Fruit fly (Drosophila melanogaster) whole organism, embryonic: Measurements from ENCODE around the gene Sodh2.

Experiments
- Adf1 ChIP-seq: fragments of 200-800 bp; sonication (Bioruptor generic); IDR thresholded peaks from 2 replicates; pipeline ENCODE4 v1.3.6; 2022; ENCODE audit warnings: missing biosample characterization, missing genetic modification characterization
- Antp ChIP-seq: fragments of 200-800 bp; sonication (Bioruptor generic); optimal IDR thresholded peaks from 3 replicates; lab custom pipeline; 2016; ENCODE audit warnings: missing biosample characterization, missing genetic modification characterization
- BtbVII ChIP-seq: fragments of 200-800 bp; sonication (Bioruptor generic); optimal IDR thresholded peaks from 3 replicates; lab custom pipeline; 2017; ENCODE audit warnings: missing biosample characterization, mild to moderate bottlenecking, missing genetic modification characterization
- CG11456 ChIP-seq: fragments of 200-800 bp; sonication (Bioruptor generic); IDR thresholded peaks from 3 replicates; pipeline ENCODE4 v1.3.6; 2022; ENCODE audit warnings: missing biosample characterization, missing genetic modification characterization
- CG11695 ChIP-seq: fragments of 200-800 bp; sonication (Bioruptor generic); IDR thresholded peaks from 3 replicates; pipeline ENCODE4 v1.3.6; 2022; ENCODE audit warnings: missing biosample characterization, missing genetic modification characterization
- CG17361 ChIP-seq: fragments of 200-800 bp; sonication (Bioruptor generic); IDR thresholded peaks from 3 replicates; pipeline ENCODE4 v1.3.6; 2022; ENCODE audit warnings: missing biosample characterization, missing genetic modification characterization
- CG18619 ChIP-seq: fragments of 200-800 bp; sonication (Bioruptor generic); optimal IDR thresholded peaks from 3 replicates; lab custom pipeline; 2017; ENCODE audit warnings: missing biosample characterization, mild to moderate bottlenecking, missing genetic modification characterization
- CG2129 ChIP-seq: fragments of 200-800 bp; sonication (Bioruptor generic); IDR thresholded peaks from 2 replicates; pipeline ENCODE4 v1.3.6; 2022; ENCODE audit warnings: missing biosample characterization, missing genetic modification characterization; ENCODE audit not compliant: partially characterized antibody
- CG3281 ChIP-seq: fragments of 200-800 bp; sonication (Bioruptor generic); optimal IDR thresholded peaks from 3 replicates; lab custom pipeline; 2017; ENCODE audit warnings: missing biosample characterization, mild to moderate bottlenecking, missing genetic modification characterization
- CG4282 ChIP-seq: fragments of 200-800 bp; sonication (Bioruptor generic); optimal IDR thresholded peaks from 2 replicates; lab custom pipeline; 2016; ENCODE audit warnings: missing biosample characterization, missing genetic modification characterization
- CG6272 ChIP-seq: fragments of 200-800 bp; sonication (Bioruptor generic); IDR thresholded peaks from 2 replicates; pipeline ENCODE4 v1.3.6; 2022; ENCODE audit warnings: missing biosample characterization, missing genetic modification characterization
- CG7786 ChIP-seq: fragments of 200-800 bp; sonication (Bioruptor generic); optimal IDR thresholded peaks from 2 replicates; lab custom pipeline; 2016; ENCODE audit warnings: missing biosample characterization, missing genetic modification characterization
- CG7987 ChIP-seq: fragments of 200-800 bp; sonication (Bioruptor generic); optimal IDR thresholded peaks from 2 replicates; lab custom pipeline; 2018; ENCODE audit warnings: missing biosample characterization, mild to moderate bottlenecking, missing genetic modification characterization, moderate library complexity
- CG8290 ChIP-seq, 3 experiments: fragments of 200-800 bp; sonication (Bioruptor generic); optimal IDR thresholded peaks; 2 replicates each; lab custom pipeline; 2016 to 2019; ENCODE audit warnings: missing biosample characterization in 3 of 3, missing genetic modification characterization in 3 of 3, mild to moderate bottlenecking in 2 of 3, moderate library complexity in 1 of 3
- Doc3 ChIP-seq: fragments of 200-800 bp; sonication (Bioruptor generic); IDR thresholded peaks from 3 replicates; pipeline ENCODE4 v1.3.6; 2022; ENCODE audit warnings: missing biosample characterization, missing genetic modification characterization; ENCODE audit not compliant: partially characterized antibody
- E2f1 ChIP-seq: fragments of 200-800 bp; sonication (Bioruptor generic); IDR thresholded peaks from 2 replicates; pipeline ENCODE4 v1.3.6; 2022; ENCODE audit warnings: missing biosample characterization, missing genetic modification characterization
- Elba2 ChIP-seq: fragments of 200-800 bp; sonication (Bioruptor generic); optimal IDR thresholded peaks from 3 replicates; lab custom pipeline; 2016; ENCODE audit warnings: missing biosample characterization, missing genetic modification characterization
- Ets65A ChIP-seq: fragments of 200-800 bp; sonication (Bioruptor generic); peaks from one replicate; lab custom pipeline; 2016; ENCODE audit warnings: missing biosample characterization, missing genetic modification characterization
- HHEX ChIP-seq: fragments of 200-800 bp; sonication (Bioruptor generic); optimal IDR thresholded peaks from 3 replicates; lab custom pipeline; 2017; ENCODE audit warnings: missing biosample characterization, mild to moderate bottlenecking, missing genetic modification characterization, missing genetic modification reagents
- HLH3B ChIP-seq: fragments of 200-800 bp; sonication (Bioruptor generic); IDR thresholded peaks from 2 replicates; pipeline ENCODE4 v1.3.6; 2022; ENCODE audit warnings: missing biosample characterization, missing genetic modification characterization
- MBD-R2 ChIP-seq: fragments of 200-800 bp; sonication (Bioruptor generic); IDR thresholded peaks from 2 replicates; pipeline ENCODE4 v1.3.6; 2022; ENCODE audit warnings: missing biosample characterization, missing genetic modification characterization
- MTF-1 ChIP-seq: fragments of 200-800 bp; sonication (Bioruptor generic); optimal IDR thresholded peaks from 2 replicates; lab custom pipeline; 2018; ENCODE audit warnings: missing biosample characterization, mild to moderate bottlenecking, missing genetic modification characterization, borderline replicate concordance
- Med ChIP-seq: fragments of 200-800 bp; sonication (Bioruptor generic); peaks from one replicate; lab custom pipeline; 2016; ENCODE audit warnings: missing biosample characterization, missing genetic modification characterization, mild to moderate bottlenecking, inconsistent platforms, moderate library complexity
- Meics ChIP-seq: fragments of 200-800 bp; sonication (Bioruptor generic); optimal IDR thresholded peaks from 2 replicates; lab custom pipeline; 2017; ENCODE audit warnings: missing biosample characterization, mild to moderate bottlenecking, missing genetic modification characterization
- Opbp ChIP-seq: fragments of 200-800 bp; sonication (Bioruptor generic); IDR thresholded peaks from 3 replicates; pipeline ENCODE4 v1.3.6; 2022; ENCODE audit warnings: missing biosample characterization, missing genetic modification characterization; ENCODE audit not compliant: partially characterized antibody
- Optix ChIP-seq: fragments of 200-800 bp; sonication (Bioruptor generic); IDR thresholded peaks from 3 replicates; pipeline ENCODE4 v1.3.6; 2022; ENCODE audit warnings: missing biosample characterization, missing genetic modification characterization
- Taf1 ChIP-seq: fragments of 200-800 bp; sonication (Bioruptor generic); IDR thresholded peaks from 2 replicates; pipeline ENCODE4 v1.3.6; 2022; ENCODE audit warnings: missing biosample characterization, missing genetic modification characterization
- Xrp1 ChIP-seq: fragments of 200-800 bp; sonication (Bioruptor generic); IDR thresholded peaks from 2 replicates; pipeline ENCODE4 v1.3.6; 2022; ENCODE audit warnings: missing biosample characterization, missing genetic modification characterization
- bcd ChIP-seq: fragments of 200-800 bp; sonication (Bioruptor generic); optimal IDR thresholded peaks from 2 replicates; lab custom pipeline; 2017; ENCODE audit warnings: missing biosample characterization, mild to moderate bottlenecking, missing genetic modification characterization
- cato ChIP-seq: fragments of 200-800 bp; sonication (Bioruptor generic); optimal IDR thresholded peaks from 2 replicates; lab custom pipeline; 2016; ENCODE audit warnings: missing biosample characterization, missing genetic modification characterization, borderline replicate concordance
- chif ChIP-seq, 2 experiments: fragments of 200-800 bp; sonication (Bioruptor generic); optimal IDR thresholded peaks; 3 replicates each; lab custom pipeline; 2016; ENCODE audit warnings: missing biosample characterization in 2 of 2, missing genetic modification characterization in 2 of 2
- emc ChIP-seq: fragments of 200-800 bp; sonication (Bioruptor generic); optimal IDR thresholded peaks from 2 replicates; lab custom pipeline; 2016; ENCODE audit warnings: missing biosample characterization, missing genetic modification characterization
- exex ChIP-seq: fragments of 200-800 bp; sonication (Bioruptor generic); optimal IDR thresholded peaks from 4 replicates; lab custom pipeline; 2018; ENCODE audit warnings: missing biosample characterization, mild to moderate bottlenecking, missing genetic modification characterization, moderate library complexity
- eyg ChIP-seq: fragments of 200-800 bp; sonication (Bioruptor generic); optimal IDR thresholded peaks from 3 replicates; lab custom pipeline; 2016; ENCODE audit warnings: missing biosample characterization, missing genetic modification characterization
- gro ChIP-seq: fragments of 200-800 bp; sonication (Bioruptor generic); optimal IDR thresholded peaks from 2 replicates; lab custom pipeline; 2016; ENCODE audit warnings: missing biosample characterization, missing genetic modification characterization
- hbn ChIP-seq: fragments of 200-800 bp; sonication (Bioruptor generic); IDR thresholded peaks from 2 replicates; pipeline ENCODE4 v1.3.6; 2022; ENCODE audit warnings: missing biosample characterization, missing genetic modification characterization; ENCODE audit not compliant: partially characterized antibody
- hth ChIP-seq: fragments of >200 bp; optimal IDR thresholded peaks from 2 replicates; lab custom pipeline; 2017; ENCODE audit warnings: inconsistent platforms
- ken ChIP-seq: fragments of 200-800 bp; sonication (Bioruptor generic); IDR thresholded peaks from 3 replicates; pipeline ENCODE4 v1.3.6; 2022; ENCODE audit warnings: missing biosample characterization, missing genetic modification characterization
- knrl ChIP-seq: fragments of 200-800 bp; sonication (Bioruptor generic); IDR thresholded peaks from 3 replicates; pipeline ENCODE4 v1.3.6; 2022; ENCODE audit warnings: missing biosample characterization, missing genetic modification characterization; ENCODE audit not compliant: partially characterized antibody
- oc ChIP-seq: fragments of 200-800 bp; sonication (Bioruptor generic); optimal IDR thresholded peaks from 2 replicates; lab custom pipeline; 2018; ENCODE audit warnings: missing biosample characterization, mild to moderate bottlenecking, missing genetic modification characterization, moderate library complexity
- pan ChIP-seq, 4 experiments: fragments of >200 bp in 3 of 4; fragments of 200-800 bp in 1 of 4; sonication (Bioruptor generic) in 1 of 4; optimal IDR thresholded peaks in 3 of 4; IDR thresholded peaks in 1 of 4; 2 replicates each; pipeline versions ENCODE4 v1.3.6 to Lab custom; 2017 to 2022; ENCODE audit warnings: missing biosample characterization in 2 of 4, missing genetic modification characterization in 2 of 4, mixed read lengths in 1 of 4
- pho ChIP-seq: fragments of 200-800 bp; sonication (Bioruptor generic); optimal IDR thresholded peaks from 2 replicates; lab custom pipeline; 2016; ENCODE audit warnings: missing biosample characterization, missing genetic modification characterization
- ranshi ChIP-seq: fragments of 200-800 bp; sonication (Bioruptor generic); IDR thresholded peaks from 2 replicates; pipeline ENCODE4 v1.3.6; 2022; ENCODE audit warnings: missing biosample characterization, missing genetic modification characterization
- salm ChIP-seq: fragments of 200-800 bp; sonication (Bioruptor generic); optimal IDR thresholded peaks from 2 replicates; lab custom pipeline; 2018; ENCODE audit warnings: missing biosample characterization, mild to moderate bottlenecking, missing genetic modification characterization
- sens ChIP-seq: fragments of 200-800 bp; sonication (Bioruptor generic); peaks from one replicate; lab custom pipeline; 2016; ENCODE audit warnings: missing biosample characterization, missing genetic modification characterization
- sisA ChIP-seq: fragments of 200-800 bp; sonication (Bioruptor generic); IDR thresholded peaks from 2 replicates; pipeline ENCODE4 v1.3.6; 2022; ENCODE audit warnings: missing biosample characterization, missing genetic modification characterization
- stwl ChIP-seq: fragments of 200-800 bp; sonication (Bioruptor generic); optimal IDR thresholded peaks from 3 replicates; lab custom pipeline; 2018; ENCODE audit warnings: missing biosample characterization, mild to moderate bottlenecking, missing genetic modification characterization, moderate library complexity
- sug ChIP-seq: fragments of 200-800 bp; optimal IDR thresholded peaks from 2 replicates; lab custom pipeline; 2019; ENCODE audit warnings: missing biosample characterization, mild to moderate bottlenecking, missing genetic modification characterization, moderate library complexity
- zfh2 ChIP-seq: fragments of 200-800 bp; sonication (Bioruptor generic); optimal IDR thresholded peaks from 2 replicates; lab custom pipeline; 2016; ENCODE audit warnings: missing biosample characterization, missing genetic modification characterization

The Sodh2 gene

dm6 chr3R:10862773-10863445 lies 13.3 kb upstream of the Sodh2 start, which contains the start of gene CG6574 (continued):
- TF ChIP-seq hbn (GFP tag; lab: Robert Waterston, UW) (no peak), Med (peak; percentile 78), CG17361 (GFP tag; lab: Robert Waterston, UW) (0 out of 3 replicates have a peak, but pooled peaks have one; percentile 14), MBD-R2 (GFP tag; lab: Robert Waterston, UW) (peak; percentile 57; the same call in 1 of the 2 replicates), gro (GFP tag; lab: Kevin White, UChicago) (peak; percentile 6), HHEX (GFP tag; lab: Kevin White, UChicago) (peak; percentile 15), CG8290 (GFP tag; optimal IDR thresholded peaks at IDR 0.05; lab: Kevin White, UChicago) (no peak), CG8290 (tag; optimal IDR thresholded peaks at IDR 0.05; lab: Kevin White, UChicago) (peak in 1 of 2 experiments; percentile 14), eyg (GFP tag; lab: Kevin White, UChicago) (no peak), CG3281 (GFP tag; lab: Kevin White, UChicago) (peak; percentile 12), cato (GFP tag; lab: Kevin White, UChicago) (no peak), stwl (peak; percentile 11), zfh2 (GFP tag; lab: Kevin White, UChicago) (no peak), Opbp (GFP tag; lab: Robert Waterston, UW) (0 out of 3 replicates have a peak, but pooled peaks have one; percentile 14), ken (no peak), CG11695 (GFP tag; lab: Robert Waterston, UW) (0 out of 3 replicates have a peak, but pooled peaks have one; percentile 32), exex (tag; lab: Kevin White, UChicago) (peak; percentile 67), E2f1 (GFP tag; lab: Robert Waterston, UW) (0 out of 2 replicates have a peak, but pooled peaks have one; percentile 5), CG4282 (GFP tag; lab: Kevin White, UChicago) (no peak), bcd (GFP tag; lab: Kevin White, UChicago) (no peak), salm (tag; lab: Kevin White, UChicago) (no peak), ranshi (GFP tag; lab: Robert Waterston, UW) (no peak), Doc3 (GFP tag; lab: Robert Waterston, UW) (0 out of 3 replicates have a peak, but pooled peaks have one; percentile 6), MTF-1 (GFP tag; lab: Kevin White, UChicago) (no peak), chif (GFP tag; optimal IDR thresholded peaks at IDR 0.05; lab: Kevin White, UChicago) (no peak), pho (GFP tag; lab: Kevin White, UChicago) (no peak), sens (GFP tag; lab: Kevin White, UChicago) (peak; percentile 86), Adf1 (GFP tag; lab: Robert Waterston, UW) (peak; percentile 6; the same call in 1 of the 2 replicates), CG7987 (GFP tag; lab: Kevin White, UChicago) (peak; percentile 21), Xrp1 (peak; percentile 22; the same call in 1 of the 2 replicates), hth (no peak), Elba2 (GFP tag; lab: Kevin White, UChicago) (no peak), oc (no peak), BtbVII (no peak), sug (tag; lab: Kevin White, UChicago) (peak; percentile 32)

- TF ChIP-seq Meics (GFP tag; lab: Kevin White, UChicago) (peak; percentile 1), CG2129 (no peak), CG7786 (GFP tag; lab: Kevin White, UChicago) (peak; percentile 17), CG11456 (GFP tag; lab: Robert Waterston, UW) (no peak), CG17361 (GFP tag; lab: Robert Waterston, UW) (0 out of 3 replicates have a peak, but pooled peaks have one; percentile 10), pan (optimal IDR thresholded peaks at IDR 0.05; lab: Kevin White, UChicago) (no peak), pan (GFP tag; optimal IDR thresholded peaks at IDR 0.05 in 1 of 2, IDR thresholded peaks at IDR 0.05 in 1 of 2) (no peak), Taf1 (GFP tag; lab: Robert Waterston, UW) (no peak), Ets65A (GFP tag; lab: Kevin White, UChicago) (peak; percentile 82), CG18619 (GFP tag; lab: Kevin White, UChicago) (peak; percentile 3), CG6272 (GFP tag; lab: Robert Waterston, UW) (0 out of 2 replicates have a peak, but pooled peaks have one; percentile 8), sisA (GFP tag; lab: Robert Waterston, UW) (no peak), Optix (GFP tag; lab: Robert Waterston, UW) (0 out of 3 replicates have a peak, but pooled peaks have one; percentile 32), Med (peak; percentile 78), emc (GFP tag; lab: Kevin White, UChicago) (no peak), HLH3B (GFP tag; lab: Robert Waterston, UW) (peak; percentile 17; the same call in 1 of the 2 replicates), knrl (GFP tag; lab: Robert Waterston, UW) (no peak), Antp (GFP tag; lab: Kevin White, UChicago) (peak; percentile 6)
Measured at dm6 chr3R:10863446-10863819, 12.8 kb upstream of the Sodh2 start.
